Worm (Caenorhabditis elegans): Measurements from ENCODE around the gene oac-38.

ce11 chrIV:14164109-14164508 is 10.9 kb upstream of the oac-38 start:
- TF ChIP-seq mdl-1 (tag; optimal IDR thresholded peaks at IDR 0.05) (no peak), nhr-11 (tag; optimal IDR thresholded peaks at IDR 0.05) (no peak), nhr-77 (tag; optimal IDR thresholded peaks at IDR 0.05) (no peak), elt-3 (tag; optimal IDR thresholded peaks at IDR 0.05) (no peak), ama-1 (optimal IDR thresholded peaks at IDR 0.05) (no peak), lsy-12 (tag; optimal IDR thresholded peaks at IDR 0.05) (no peak), elt-1 (tag; optimal IDR thresholded peaks at IDR 0.05) (no peak), egl-27 (tag; optimal IDR thresholded peaks at IDR 0.05) (no peak), nhr-12 (tag; optimal IDR thresholded peaks at IDR 0.05) (no peak), ztf-11 (tag; optimal IDR thresholded peaks at IDR 0.05) (no peak), snpc-4 (tag; optimal IDR thresholded peaks at IDR 0.05) (no peak), nhr-23 (tag; optimal IDR thresholded peaks at IDR 0.05) (no peak), hmg-11 (tag; optimal IDR thresholded peaks at IDR 0.05) (no peak), pqm-1 (tag; optimal IDR thresholded peaks at IDR 0.05) (no peak)

Data from whole organism, L3 larva.